Worm (Caenorhabditis elegans): ENCODE results near the gene clec-156.

DNA sequence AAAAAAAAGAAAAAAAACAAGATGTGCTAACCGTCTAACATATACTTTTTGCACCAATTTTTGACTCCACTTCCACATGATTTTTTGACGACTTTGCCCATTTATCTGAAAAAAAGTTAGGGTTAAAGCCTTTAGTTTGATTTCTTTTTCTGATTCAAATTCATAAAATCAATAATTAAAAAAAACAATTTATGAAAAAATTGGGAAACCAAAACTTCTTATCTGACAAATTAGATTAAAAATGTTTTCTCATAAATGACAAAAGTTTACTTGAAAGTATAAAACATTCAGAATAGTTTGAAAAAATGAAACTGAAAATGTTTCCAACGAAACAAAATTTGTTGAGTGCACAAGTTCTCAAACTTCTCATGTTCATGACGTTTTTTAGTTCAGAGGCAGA, 22.2 kb downstream of the clec-156 start, which contains the start of gene F26A1.7:
- no peak for TF ChIP-seq skn-1 (tag; optimal IDR thresholded peaks at IDR 0.05)
- no peak for TF ChIP-seq T20F7.1 (GFP tag; optimal IDR thresholded peaks at IDR 0.05)
- TF ChIP-seq unc-39 (tag; optimal IDR thresholded peaks at IDR 0.05): no peak
- TF ChIP-seq madf-5 (GFP tag; IDR thresholded peaks at IDR 0.05): no peak
- TF ChIP-seq arid-1 (GFP tag; conservative IDR thresholded peaks at IDR 0.05): no peak
- no peak for TF ChIP-seq snpc-4 (tag; optimal IDR thresholded peaks at IDR 0.05)
- TF ChIP-seq nhr-77 (tag; optimal IDR thresholded peaks at IDR 0.05): no peak

All from whole organism, L4 larva.